Fruit fly (Drosophila melanogaster): Measurements from ENCODE around the gene fax.

DNA sequence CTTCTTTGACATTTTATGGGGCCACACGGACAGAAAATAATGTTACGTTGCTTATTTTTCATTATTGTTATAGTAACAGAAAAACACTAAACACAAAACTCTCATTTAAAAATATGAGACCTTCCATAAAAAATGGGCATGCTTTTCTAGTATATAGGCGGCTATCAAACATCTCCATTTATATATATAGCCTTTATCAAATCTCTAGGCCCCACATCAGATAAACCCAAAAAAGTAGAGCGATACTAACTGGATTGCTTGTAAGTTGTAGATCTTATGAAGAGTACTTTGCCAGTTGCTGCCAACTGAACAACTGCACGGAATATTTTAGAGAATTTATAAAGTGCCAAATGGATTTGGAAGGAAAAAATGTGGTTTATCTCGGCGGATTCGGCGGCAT is 42.1 kb downstream of the fax start, which contains the start of gene CG18814:
- TF ChIP-seq insv (GFP tag; optimal IDR thresholded peaks at IDR 0.05) (no peak), Sin3A (optimal IDR thresholded peaks at IDR 0.05) (no peak), CG7745 (tag; optimal IDR thresholded peaks at IDR 0.05) (no peak), pb (GFP tag; optimal IDR thresholded peaks at IDR 0.05) (no peak), CG15514 (GFP tag; optimal IDR thresholded peaks at IDR 0.05) (no peak)

All from whole organism, embryonic.